ENCODE assay signal across 5 worm cellular contexts in the genomic region with DNA sequence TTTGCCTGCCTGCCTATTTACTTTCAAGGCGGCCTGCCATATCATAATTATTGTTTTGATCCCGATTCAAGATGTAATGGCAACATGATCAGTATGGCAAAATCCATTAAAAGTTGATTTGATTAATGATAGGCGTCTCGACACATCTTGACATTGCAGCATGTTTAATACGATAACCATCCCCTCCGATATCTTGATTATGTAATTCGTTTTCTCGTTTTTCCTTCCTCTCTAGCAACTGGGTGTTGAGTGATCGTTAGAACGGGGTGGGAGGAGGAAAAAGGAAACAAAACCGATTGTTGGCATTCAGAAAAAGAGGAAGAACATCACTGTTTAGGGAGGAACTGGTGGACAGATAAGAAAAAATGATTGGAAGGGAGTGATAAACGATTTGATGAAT.
TF ChIP-seq lines count a peak whose summit lies in the region.

No protein-coding gene starts in this region.

TF ChIP-seq in whole organism, L1 larva, 84 proteins besides CTCF, POLR2A, EP300 and RAD21:
- no peak for TF ChIP-seq mep-1 (tag; optimal IDR thresholded peaks at IDR 0.05; lab: Kevin White, UChicago)
- no peak for TF ChIP-seq nhr-237 (tag; optimal IDR thresholded peaks at IDR 0.05; lab: Kevin White, UChicago)
- peak in 1 of 6 experiments; percentile 39 for TF ChIP-seq elt-3 (tag; optimal IDR thresholded peaks at IDR 0.05; lab: Kevin White, UChicago)
- TF ChIP-seq nhr-85 (tag; lab: Kevin White, UChicago), result peak; percentile 49
- TF ChIP-seq blmp-1 (tag; optimal IDR thresholded peaks at IDR 0.05; lab: Kevin White, UChicago), result peak; percentile 72

TF ChIP-seq in whole organism, L2 larva, 48 proteins besides CTCF, POLR2A, EP300 and RAD21:
- no peak for TF ChIP-seq nhr-6 (tag; optimal IDR thresholded peaks at IDR 0.05; lab: Kevin White, UChicago)
- TF ChIP-seq ceh-16 (tag; optimal IDR thresholded peaks at IDR 0.05; lab: Kevin White, UChicago), result peak; percentile 12
- no peak for TF ChIP-seq ZK546.5 (tag; optimal IDR thresholded peaks at IDR 0.05; lab: Kevin White, UChicago)
- no peak for TF ChIP-seq nhr-77 (tag; optimal IDR thresholded peaks at IDR 0.05; lab: Kevin White, UChicago)
- no peak for TF ChIP-seq unc-62 (GFP tag; optimal IDR thresholded peaks at IDR 0.05; lab: Kevin White, UChicago)
- TF ChIP-seq R02D3.7 (tag; optimal IDR thresholded peaks at IDR 0.05; lab: Kevin White, UChicago), result no peak
- no peak for TF ChIP-seq ztf-1 (GFP tag; conservative IDR thresholded peaks at IDR 0.05; lab: Robert Waterston, UW)
- no peak for TF ChIP-seq mdl-1 (tag; optimal IDR thresholded peaks at IDR 0.05; lab: Kevin White, UChicago)
TF ChIP-seq in whole organism, L2 larva: peak in this region for 1.

TF ChIP-seq in whole organism, L3 larva, 47 proteins besides CTCF, POLR2A, EP300 and RAD21:
- no peak for TF ChIP-seq sea-2 (GFP tag; optimal IDR thresholded peaks at IDR 0.05; lab: Kevin White, UChicago)
- TF ChIP-seq unc-39 (tag; optimal IDR thresholded peaks at IDR 0.05; lab: Kevin White, UChicago), result no peak
- no peak for TF ChIP-seq elt-2 (tag; optimal IDR thresholded peaks at IDR 0.05; lab: Kevin White, UChicago)
- TF ChIP-seq elt-1 (tag; optimal IDR thresholded peaks at IDR 0.05; lab: Kevin White, UChicago), result peak; percentile 67
- TF ChIP-seq lin-39 (tag; optimal IDR thresholded peaks at IDR 0.05; lab: Kevin White, UChicago), result no peak

TF ChIP-seq in whole organism, L4 larva, 104 proteins besides CTCF, POLR2A, EP300 and RAD21:
- TF ChIP-seq nhr-41 (GFP tag; IDR thresholded peaks at IDR 0.05; lab: Robert Waterston, UW) (no peak), egl-27 (tag; optimal IDR thresholded peaks at IDR 0.05; lab: Kevin White, UChicago) (no peak), lin-15B (tag; optimal IDR thresholded peaks at IDR 0.05; lab: Kevin White, UChicago) (no peak), daf-12 (tag; optimal IDR thresholded peaks at IDR 0.05; lab: Kevin White, UChicago) (no peak), aha-1 (tag; lab: Kevin White, UChicago) (peak; percentile 38), unc-62 (GFP tag; optimal IDR thresholded peaks at IDR 0.05 in 1 of 2; lab: Kevin White, UChicago) (no peak), unc-62 (tag; optimal IDR thresholded peaks at IDR 0.05; lab: Kevin White, UChicago) (no peak)

TF ChIP-seq in whole organism, mixed stage, embryonic, 35 proteins besides CTCF, POLR2A, EP300 and RAD21:
- peak; percentile 63 for TF ChIP-seq elt-1 (tag; optimal IDR thresholded peaks at IDR 0.05; lab: Kevin White, UChicago; ENCODE audit: borderline replicate concordance, insufficient read depth)
- TF ChIP-seq lin-13 (tag; optimal IDR thresholded peaks at IDR 0.05; lab: Kevin White, UChicago), result no peak
TF ChIP-seq in whole organism, mixed stage, embryonic: peak in this region for 1.
